Worm (Caenorhabditis elegans): ENCODE data around the gene lat-1.

DNA sequence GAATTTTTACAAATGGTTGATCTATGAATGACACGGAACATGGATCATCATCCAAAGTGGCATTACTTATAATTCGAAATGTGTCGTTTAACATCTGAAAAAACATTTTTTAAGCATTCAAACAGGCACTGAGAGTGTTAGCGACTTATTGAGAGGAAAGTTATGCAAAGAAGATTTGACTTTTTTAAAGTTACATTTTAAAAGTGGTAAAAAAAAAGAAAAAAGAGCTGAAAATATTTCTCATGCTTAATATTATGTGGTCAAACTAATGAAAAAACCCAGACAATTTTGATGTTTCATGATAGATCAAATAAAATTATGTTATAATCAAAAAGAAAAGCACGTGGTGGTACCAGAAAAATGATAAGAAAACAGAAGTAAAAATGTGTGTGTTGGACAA is 31.6 kb upstream of the lat-1 start, which contains the start of gene npr-20:
- TF ChIP-seq pha-4 (GFP tag; IDR thresholded peaks at IDR 0.05) (no peak), pha-4 (tag; optimal IDR thresholded peaks at IDR 0.05) (no peak), nhr-11 (tag; optimal IDR thresholded peaks at IDR 0.05) (no peak), spr-1 (tag; optimal IDR thresholded peaks at IDR 0.05) (no peak), skn-1 (tag; optimal IDR thresholded peaks at IDR 0.05) (no peak), zag-1 (tag; optimal IDR thresholded peaks at IDR 0.05) (no peak)
